Worm (Caenorhabditis elegans): ENCODE measurements around the gene pals-26.

pals-26 gene

ce11 chrIII:4419117-4419978 is 44.4 kb downstream of the pals-26 start, which contains the start of the genes R07E5.7 and cku-80:
Gene R07E5.7, minus strand, starts transcription at chrIII:4419167.
Gene cku-80, plus strand, starts transcription at chrIII:4419848.
- TF ChIP-seq tlf-1 (GFP tag; optimal IDR thresholded peaks at IDR 0.05), result peak; percentile 27
- TF ChIP-seq K11D2.4 (GFP tag; IDR thresholded peaks at IDR 0.05), result no peak
- TF ChIP-seq Y67H2A.10 (GFP tag; conservative IDR thresholded peaks at IDR 0.05), result no peak
- TF ChIP-seq pbrm-1 (GFP tag; IDR thresholded peaks at IDR 0.05), result peak; percentile 46; the same call in 1 of the 2 replicates
- peak; percentile 23; the same call in 1 of the 2 replicates for TF ChIP-seq madf-8 (GFP tag; conservative IDR thresholded peaks at IDR 0.05)
- TF ChIP-seq bed-2 (GFP tag; IDR thresholded peaks at IDR 0.05), result no peak
- peak; percentile 45 for TF ChIP-seq F33H1.4 (GFP tag; IDR thresholded peaks at IDR 0.05)
- TF ChIP-seq let-607 (tag; optimal IDR thresholded peaks at IDR 0.05), result peak in 1 of 2 experiments; percentile 6
- peak; percentile 69 for TF ChIP-seq efl-1 (GFP tag; optimal IDR thresholded peaks at IDR 0.05)
- no peak for TF ChIP-seq F49E8.2 (tag; optimal IDR thresholded peaks at IDR 0.05; ENCODE audit: insufficient read depth)
- no peak for TF ChIP-seq F52B5.7 (tag; optimal IDR thresholded peaks at IDR 0.05)
- peak; percentile 11; the same call in 1 of the 2 replicates for TF ChIP-seq ekl-4 (GFP tag; IDR thresholded peaks at IDR 0.05)
- TF ChIP-seq lsl-1 (GFP tag; optimal IDR thresholded peaks at IDR 0.05), result peak; percentile 45
- no peak for TF ChIP-seq ceh-79 (tag; optimal IDR thresholded peaks at IDR 0.05)
- TF ChIP-seq B0019.2 (GFP tag; conservative IDR thresholded peaks at IDR 0.05), result no peak
- TF ChIP-seq snpc-1.1 (tag; optimal IDR thresholded peaks at IDR 0.05; ENCODE audit: insufficient read depth), result peak; percentile 33
- no peak for TF ChIP-seq sptf-2 (GFP tag; optimal IDR thresholded peaks at IDR 0.05)
- peak; percentile 39 for TF ChIP-seq hmg-1.2 (GFP tag; IDR thresholded peaks at IDR 0.05)
- TF ChIP-seq lin-26 (GFP tag; IDR thresholded peaks at IDR 0.05), result no peak
- peak; percentile 79 for TF ChIP-seq lin-54 (GFP tag; optimal IDR thresholded peaks at IDR 0.05)
- peak; percentile 62; the same call in 1 of the 2 replicates for TF ChIP-seq madf-6 (GFP tag; IDR thresholded peaks at IDR 0.05)
- peak; percentile 72 for TF ChIP-seq dpl-1 (GFP tag; optimal IDR thresholded peaks at IDR 0.05)
- TF ChIP-seq gei-17 (GFP tag; optimal IDR thresholded peaks at IDR 0.05), result no peak
- peak; percentile 59 for TF ChIP-seq mcd-1 (GFP tag; IDR thresholded peaks at IDR 0.05)
- no peak for TF ChIP-seq D2030.7 (GFP tag; IDR thresholded peaks at IDR 0.05)
- TF ChIP-seq die-1 (tag; optimal IDR thresholded peaks at IDR 0.05), result no peak
- peak; percentile 71 for TF ChIP-seq cebp-1 (GFP tag; IDR thresholded peaks at IDR 0.05)
- TF ChIP-seq cebp-1 (tag; optimal IDR thresholded peaks at IDR 0.05), result peak; percentile 94
- peak; percentile 28 for TF ChIP-seq lin-40 (tag; optimal IDR thresholded peaks at IDR 0.05)
- TF ChIP-seq F23B12.7 (tag; optimal IDR thresholded peaks at IDR 0.05; ENCODE audit: insufficient read depth), result peak; percentile 70
- TF ChIP-seq unc-62 (GFP tag; optimal IDR thresholded peaks at IDR 0.05), result no peak
- TF ChIP-seq lin-35 (GFP tag; optimal IDR thresholded peaks at IDR 0.05), result peak in 1 of 3 experiments; percentile 62
- TF ChIP-seq ztf-3 (GFP tag; optimal IDR thresholded peaks at IDR 0.05), result no peak
- peak; percentile 0 for TF ChIP-seq ZK185.1 (tag; optimal IDR thresholded peaks at IDR 0.05; ENCODE audit: poor library complexity, severe bottlenecking)
- TF ChIP-seq Y56A3A.18 (GFP tag; IDR thresholded peaks at IDR 0.05), result no peak
- no peak for TF ChIP-seq nhr-27 (tag; optimal IDR thresholded peaks at IDR 0.05)
- peak; percentile 79 for TF ChIP-seq attf-5 (GFP tag; optimal IDR thresholded peaks at IDR 0.05)
- TF ChIP-seq F39B2.1 (GFP tag; IDR thresholded peaks at IDR 0.05), result no peak
- no peak for TF ChIP-seq dpff-1 (tag; optimal IDR thresholded peaks at IDR 0.05)
- TF ChIP-seq K12H6.12 (tag; optimal IDR thresholded peaks at IDR 0.05), result peak; percentile 33
- TF ChIP-seq pha-4 (tag; optimal IDR thresholded peaks at IDR 0.05), result no peak
- no peak for TF ChIP-seq egl-44 (GFP tag; IDR thresholded peaks at IDR 0.05)
- peak; percentile 43 for TF ChIP-seq tbp1 (GFP tag; optimal IDR thresholded peaks at IDR 0.05)
- peak; percentile 23 for TF ChIP-seq ceh-27 (GFP tag; optimal IDR thresholded peaks at IDR 0.05)
- TF ChIP-seq snpc-4 (GFP tag; optimal IDR thresholded peaks at IDR 0.05), result no peak
- peak; percentile 4 to 77 (median 53) for TF ChIP-seq snpc-4 (tag; optimal IDR thresholded peaks at IDR 0.05)

All from whole organism, young adult.